Worm (Caenorhabditis elegans) whole organism, L3 larva: Measurements from ENCODE around the gene fbxc-20.

Source experiments
- ceh-82 ChIP-seq: fragments of 150-350 bp; optimal IDR thresholded peaks from 2 replicates; lab custom pipeline; 2014; ENCODE audit warnings: missing biosample characterization, missing genetic modification characterization
- fkh-10 ChIP-seq: sonication (generic microtip); optimal IDR thresholded peaks from 2 replicates; lab custom pipeline; 2017; ENCODE audit warnings: missing biosample characterization, missing genetic modification reagents, missing genetic modification characterization
- lin-15B ChIP-seq: fragments of 150-350 bp; optimal IDR thresholded peaks from 2 replicates; lab custom pipeline; 2014; ENCODE audit warnings: missing biosample characterization, missing genetic modification characterization
- nhr-237 ChIP-seq: fragments of 150-350 bp; optimal IDR thresholded peaks from 2 replicates; lab custom pipeline; 2014; ENCODE audit warnings: missing biosample characterization, missing genetic modification characterization
- nhr-77 ChIP-seq: fragments of 150-350 bp; optimal IDR thresholded peaks from 2 replicates; lab custom pipeline; 2014; ENCODE audit warnings: missing biosample characterization, missing genetic modification characterization

ce11 chrII:2455931-2456576, 37.1 kb downstream of the fbxc-20 start:
- no peak for TF ChIP-seq fkh-10 (GFP tag; lab: Kevin White, UChicago)
- no peak for TF ChIP-seq lin-15B
- no peak for TF ChIP-seq nhr-77 (tag; lab: Kevin White, UChicago)
- no peak for TF ChIP-seq nhr-237
- no peak for TF ChIP-seq ceh-82 (tag; lab: Kevin White, UChicago)
